Fruit fly (Drosophila melanogaster) whole organism, embryonic: ENCODE data around the gene dyw.

ENCODE experiments used
- Adf1 ChIP-seq: fragments of 200-800 bp; sonication (Bioruptor generic); IDR thresholded peaks from 2 replicates; pipeline ENCODE4 v1.3.6; 2022; ENCODE audit warnings: missing biosample characterization, missing genetic modification characterization
- seq ChIP-seq: fragments of 200-800 bp; sonication (Bioruptor generic); IDR thresholded peaks from 2 replicates; pipeline ENCODE4 v1.3.6; 2022; ENCODE audit warnings: missing biosample characterization, missing genetic modification characterization

DNA sequence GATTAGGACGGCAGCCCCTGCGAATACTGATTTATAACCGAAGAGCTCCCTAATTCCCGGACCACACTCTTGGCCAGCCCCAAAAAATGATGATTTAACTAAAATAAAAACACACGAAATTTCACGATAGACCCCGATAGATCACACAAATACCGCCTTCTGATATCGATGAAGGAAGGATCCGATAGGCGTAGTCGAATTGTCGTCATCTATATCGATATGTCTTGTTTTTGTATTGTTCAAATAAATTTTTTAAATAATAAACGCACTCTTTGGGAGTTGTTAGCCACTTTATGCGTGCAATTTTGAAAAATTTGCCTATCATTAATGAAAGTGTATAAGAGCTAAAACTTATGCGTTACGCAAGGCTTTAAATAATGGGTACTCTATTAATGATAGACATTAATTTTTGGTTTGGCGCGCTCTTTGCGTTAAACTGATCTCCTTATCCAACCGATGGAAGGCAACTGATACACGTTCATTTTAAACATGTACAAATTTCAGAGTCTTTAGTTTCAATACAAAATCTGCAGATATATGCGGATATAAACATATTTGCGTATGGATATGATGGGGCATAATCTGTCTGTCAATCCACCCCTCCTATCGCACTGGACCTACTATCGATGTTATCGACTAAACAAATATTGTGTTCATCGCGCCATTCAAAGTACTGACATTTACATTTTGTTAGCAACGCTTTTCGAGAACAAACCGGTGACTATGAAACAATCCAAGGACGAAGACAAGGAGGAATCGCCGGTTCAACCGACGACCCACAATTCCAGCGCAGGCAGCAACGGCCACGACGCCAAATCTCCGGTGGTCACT lies 4.6 kb upstream of the dyw start, which contains the start of the genes Spg7 and Lint-O:
- TF ChIP-seq seq (GFP tag; lab: Robert Waterston, UW) (no peak), Adf1 (GFP tag; lab: Robert Waterston, UW) (no peak)
